Worm (Caenorhabditis elegans): ENCODE results near the gene W01D2.3.

W01D2.3 gene

DNA sequence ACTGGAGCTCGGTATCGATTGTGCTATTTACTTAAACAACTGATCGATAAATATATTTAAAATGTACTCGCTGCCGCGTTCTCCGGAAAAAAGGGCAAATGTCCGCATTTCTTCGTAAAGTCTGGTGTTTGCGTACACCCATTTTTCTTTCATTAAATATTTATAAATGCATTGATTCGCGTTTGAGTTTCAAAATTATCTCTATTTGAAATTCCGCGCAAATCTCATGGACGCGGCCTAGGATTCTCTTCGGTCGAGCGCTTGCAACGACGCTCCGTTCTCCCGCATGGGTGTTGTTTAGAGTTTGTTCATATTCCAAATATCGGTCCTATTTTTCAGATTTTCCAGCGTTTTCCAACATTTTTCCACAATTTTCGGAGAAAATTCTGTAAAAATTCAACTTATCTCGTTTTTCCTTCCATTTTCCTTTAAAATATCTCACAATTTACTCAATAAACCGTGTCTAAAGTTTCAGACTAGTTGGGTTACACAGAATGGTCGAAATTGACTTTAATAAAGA, 9.1 kb downstream of the W01D2.3 start, which contains the start of gene eif-3.B (continued):
- TF ChIP-seq vab-15 (tag; optimal IDR thresholded peaks at IDR 0.05), result peak; percentile 90
- peak; percentile 87 for TF ChIP-seq aly-2 (tag; optimal IDR thresholded peaks at IDR 0.05)
- peak; percentile 97 to 98 (median 97) for TF ChIP-seq dpl-1 (GFP tag; optimal IDR thresholded peaks at IDR 0.05)
- TF ChIP-seq nhr-20 (tag; optimal IDR thresholded peaks at IDR 0.05), result peak; percentile 97
- TF ChIP-seq unc-30 (tag; optimal IDR thresholded peaks at IDR 0.05), result no peak
- peak; percentile 90 for TF ChIP-seq ceh-88 (GFP tag; IDR thresholded peaks at IDR 0.05)
- TF ChIP-seq fos-1 (tag; optimal IDR thresholded peaks at IDR 0.05), result peak; percentile 86
- TF ChIP-seq nhr-28 (tag; optimal IDR thresholded peaks at IDR 0.05), result peak; percentile 26

DNA sequence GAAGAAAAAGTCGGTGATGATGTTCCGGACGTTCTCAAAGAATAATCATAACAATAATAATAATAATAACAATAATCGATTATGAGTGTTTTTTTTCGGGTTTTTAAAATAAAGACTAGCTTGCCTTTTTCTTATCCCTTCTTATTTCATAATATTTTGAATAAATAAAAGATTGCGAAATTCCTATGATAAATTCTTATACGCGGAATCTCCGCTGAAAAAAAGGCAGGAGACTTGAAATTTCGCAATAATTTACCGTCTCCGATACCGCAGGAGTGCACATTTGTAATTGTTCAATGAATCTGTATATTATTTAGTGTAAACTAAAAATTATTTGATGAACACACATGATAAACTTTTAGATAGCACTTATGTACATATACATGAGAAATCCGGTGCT, 11.6 kb downstream of the W01D2.3 start:
- TF ChIP-seq lsy-2 (tag; optimal IDR thresholded peaks at IDR 0.05) (no peak), jun-1 (tag; optimal IDR thresholded peaks at IDR 0.05) (no peak), hlh-17 (GFP tag; optimal IDR thresholded peaks at IDR 0.05; ENCODE audit: borderline replicate concordance) (no peak), ets-5 (GFP tag; IDR thresholded peaks at IDR 0.05) (no peak), dsc-1 (tag; optimal IDR thresholded peaks at IDR 0.05) (no peak), ztf-11 (tag; optimal IDR thresholded peaks at IDR 0.05) (no peak), sox-4 (tag; optimal IDR thresholded peaks at IDR 0.05) (no peak), hlh-4 (tag; optimal IDR thresholded peaks at IDR 0.05) (no peak), ama-1 (optimal IDR thresholded peaks at IDR 0.05) (no peak)

DNA sequence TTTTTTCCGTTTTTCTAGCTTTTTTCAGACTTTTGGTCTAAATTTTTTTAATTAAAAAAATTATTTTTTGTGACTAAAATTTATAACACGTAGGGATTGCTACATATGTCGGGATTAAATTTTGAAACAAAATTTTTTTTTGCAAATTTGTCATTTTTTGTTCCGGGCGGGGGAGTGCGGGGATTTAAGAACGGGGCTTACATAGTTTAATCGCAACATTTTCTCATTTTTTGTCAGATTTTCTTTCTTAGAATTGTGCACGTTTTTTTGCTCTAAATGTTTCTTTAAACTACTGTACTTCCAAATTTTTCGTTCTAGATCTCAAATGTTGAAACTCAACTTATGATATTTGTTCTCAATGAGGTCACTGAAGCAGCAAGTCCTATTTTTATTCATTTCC, 13.4 kb downstream of the W01D2.3 start, which contains the start of gene Y54E2A.10:
Gene Y54E2A.10 (plus strand): TSS at position 301 of the 400 bp plus-strand sequence.
- TF ChIP-seq blmp-1 (tag; optimal IDR thresholded peaks at IDR 0.05), result no peak

- TF ChIP-seq mef-2 (tag; optimal IDR thresholded peaks at IDR 0.05), result no peak
- no peak for TF ChIP-seq nhr-237 (tag; optimal IDR thresholded peaks at IDR 0.05)
- TF ChIP-seq swsn-7 (tag; optimal IDR thresholded peaks at IDR 0.05), result no peak
- TF ChIP-seq pax-3 (tag; optimal IDR thresholded peaks at IDR 0.05), result no peak
Measured at ce11 chrII:14785906-14786305, 18.2 kb downstream of the W01D2.3 start, which contains the start of gene Y54E2A.9. TSS of gene Y54E2A.9 (minus strand) at chrII:14786006.

ce11 chrII:14779851-14780250, 24.3 kb downstream of the W01D2.3 start:
- TF ChIP-seq mdl-1 (tag; optimal IDR thresholded peaks at IDR 0.05), result no peak
- TF ChIP-seq efl-1 (optimal IDR thresholded peaks at IDR 0.05), result no peak
- TF ChIP-seq efl-1 (GFP tag; optimal IDR thresholded peaks at IDR 0.05 in 1 of 2), result peak in 1 of 2 experiments; percentile 64

- TF ChIP-seq snu-23 (GFP tag; optimal IDR thresholded peaks at IDR 0.05), result no peak
- TF ChIP-seq mef-2 (tag; optimal IDR thresholded peaks at IDR 0.05), result no peak
- no peak for TF ChIP-seq ces-1 (GFP tag; optimal IDR thresholded peaks at IDR 0.05)
- no peak for TF ChIP-seq egl-13 (tag; optimal IDR thresholded peaks at IDR 0.05)
- no peak for TF ChIP-seq nhr-28 (tag; optimal IDR thresholded peaks at IDR 0.05)
- no peak for TF ChIP-seq mab-9 (GFP tag; IDR thresholded peaks at IDR 0.05)
- no peak for TF ChIP-seq nhr-47 (tag; optimal IDR thresholded peaks at IDR 0.05)
- TF ChIP-seq lin-14 (GFP tag; optimal IDR thresholded peaks at IDR 0.05), result no peak
- TF ChIP-seq swsn-7 (tag; optimal IDR thresholded peaks at IDR 0.05), result no peak
Measured at ce11 chrII:14778092-14778491, 26.0 kb downstream of the W01D2.3 start, which contains the start of gene Y54E2A.8. TSS of gene Y54E2A.8 (plus strand) at chrII:14778345.

Data from whole organism, L1 larva.